Fruit fly (Drosophila melanogaster) whole organism, prepupa: ENCODE data around the gene PpV.
A peak's percentile ranks its signal among the peaks of the same experiment; 100 is the strongest.

Source experiments
- Blimp-1 ChIP-seq: fragments of 200-800 bp; sonication (Bioruptor generic); optimal IDR thresholded peaks from 3 replicates; lab custom pipeline; 2017; ENCODE audit warnings: missing biosample characterization, missing genetic modification characterization, mild to moderate bottlenecking, moderate library complexity, missing genetic modification reagents
- CG10631 ChIP-seq: fragments of 200-800 bp; sonication (Bioruptor generic); optimal IDR thresholded peaks from 2 replicates; lab custom pipeline; 2016; ENCODE audit warnings: missing biosample characterization, missing genetic modification characterization
- CG10669 ChIP-seq: fragments of 200-800 bp; sonication (Bioruptor generic); optimal IDR thresholded peaks from 3 replicates; lab custom pipeline; 2018; ENCODE audit warnings: missing biosample characterization, mild to moderate bottlenecking, missing genetic modification characterization, moderate library complexity
- CG11294 ChIP-seq: fragments of 200-800 bp; sonication (Bioruptor generic); IDR thresholded peaks from 2 replicates; pipeline ENCODE4 v1.3.6; 2022; ENCODE audit warnings: missing biosample characterization, missing genetic modification characterization
- CG15336 ChIP-seq: fragments of 200-800 bp; sonication (Bioruptor generic); IDR thresholded peaks from 2 replicates; pipeline ENCODE4 v1.3.6; 2022; ENCODE audit warnings: missing biosample characterization, missing genetic modification characterization
- CG1621 ChIP-seq: fragments of 200-800 bp; sonication (Bioruptor generic); optimal IDR thresholded peaks from 3 replicates; lab custom pipeline; 2018; ENCODE audit warnings: missing biosample characterization, mild to moderate bottlenecking, missing genetic modification characterization
- CG16779 ChIP-seq: fragments of 200-800 bp; sonication (Bioruptor generic); optimal IDR thresholded peaks from 3 replicates; lab custom pipeline; 2017; ENCODE audit warnings: missing biosample characterization, mild to moderate bottlenecking, missing genetic modification characterization
- CG3032 ChIP-seq: fragments of 200-800 bp; optimal IDR thresholded peaks from 2 replicates; lab custom pipeline; 2019; ENCODE audit warnings: missing biosample characterization, mild to moderate bottlenecking, missing genetic modification characterization, moderate library complexity
- CG31627 ChIP-seq: fragments of 200-800 bp; sonication (Bioruptor generic); optimal IDR thresholded peaks from 3 replicates; lab custom pipeline; 2016; ENCODE audit warnings: missing biosample characterization, missing genetic modification characterization
- CG3919 ChIP-seq: fragments of 200-800 bp; sonication (Bioruptor generic); optimal IDR thresholded peaks from 3 replicates; lab custom pipeline; 2016; ENCODE audit warnings: missing biosample characterization, missing genetic modification characterization
- CG4318 ChIP-seq: fragments of 200-800 bp; sonication (Bioruptor generic); optimal IDR thresholded peaks from 3 replicates; lab custom pipeline; 2017; ENCODE audit warnings: missing biosample characterization, mild to moderate bottlenecking, missing genetic modification characterization
- CG7368 ChIP-seq: fragments of 200-800 bp; sonication (Bioruptor generic); optimal IDR thresholded peaks from 3 replicates; lab custom pipeline; 2016; ENCODE audit warnings: missing biosample characterization, missing genetic modification characterization
- CG8632 ChIP-seq: fragments of 200-800 bp; sonication (Bioruptor generic); optimal IDR thresholded peaks from 3 replicates; lab custom pipeline; 2016; ENCODE audit warnings: missing biosample characterization, missing genetic modification characterization
- CG9139 ChIP-seq: fragments of 200-800 bp; sonication (Bioruptor generic); optimal IDR thresholded peaks from 3 replicates; lab custom pipeline; 2017; ENCODE audit warnings: missing biosample characterization, mild to moderate bottlenecking, missing genetic modification characterization
- Eip93F ChIP-seq: fragments of 200-800 bp; sonication (Bioruptor generic); optimal IDR thresholded peaks from 2 replicates; lab custom pipeline; 2016; ENCODE audit warnings: missing biosample characterization, mild to moderate bottlenecking, missing genetic modification characterization
- Ets21C ChIP-seq: fragments of 200-800 bp; sonication (Bioruptor generic); optimal IDR thresholded peaks from 3 replicates; lab custom pipeline; 2016; ENCODE audit warnings: missing biosample characterization, missing genetic modification characterization
- Ets96B ChIP-seq: fragments of 200-800 bp; optimal IDR thresholded peaks from 2 replicates; lab custom pipeline; 2019; ENCODE audit warnings: missing biosample characterization, mild to moderate bottlenecking, missing genetic modification characterization, moderate library complexity
- Gug ChIP-seq: fragments of 200-800 bp; sonication (Bioruptor generic); IDR thresholded peaks from 2 replicates; pipeline ENCODE4 v1.3.6; 2022; ENCODE audit warnings: missing biosample characterization, missing genetic modification characterization
- Hr39 ChIP-seq: fragments of 200-800 bp; sonication (Bioruptor generic); optimal IDR thresholded peaks from 2 replicates; lab custom pipeline; 2016; ENCODE audit warnings: missing biosample characterization, missing genetic modification characterization
- Lpt ChIP-seq: fragments of 200-800 bp; sonication (Bioruptor generic); optimal IDR thresholded peaks from 3 replicates; lab custom pipeline; 2016; ENCODE audit warnings: missing biosample characterization, missing genetic modification characterization
- Met ChIP-seq: fragments of 200-800 bp; sonication (Bioruptor generic); optimal IDR thresholded peaks from 3 replicates; lab custom pipeline; 2016; ENCODE audit warnings: missing biosample characterization, missing genetic modification characterization
- OdsH ChIP-seq: fragments of 200-800 bp; sonication (Bioruptor generic); optimal IDR thresholded peaks from 3 replicates; lab custom pipeline; 2016; ENCODE audit warnings: missing biosample characterization, missing genetic modification characterization
- Smox ChIP-seq: fragments of 200-800 bp; sonication (Bioruptor generic); optimal IDR thresholded peaks from 3 replicates; lab custom pipeline; 2016; ENCODE audit warnings: missing biosample characterization, missing genetic modification characterization
- Sox102F ChIP-seq: fragments of 200-800 bp; sonication (Bioruptor generic); optimal IDR thresholded peaks from 2 replicates; lab custom pipeline; 2016; ENCODE audit warnings: missing biosample characterization, mild to moderate bottlenecking, missing genetic modification characterization
- Sox14 ChIP-seq: fragments of 200-800 bp; sonication (Bioruptor generic); optimal IDR thresholded peaks from 3 replicates; lab custom pipeline; 2016; ENCODE audit warnings: missing biosample characterization, missing genetic modification characterization
- achi ChIP-seq: fragments of 200-800 bp; sonication (Bioruptor generic); optimal IDR thresholded peaks from 3 replicates; lab custom pipeline; 2016; ENCODE audit warnings: missing biosample characterization, missing genetic modification characterization
- acj6 ChIP-seq: fragments of 200-800 bp; sonication (Bioruptor generic); optimal IDR thresholded peaks from 3 replicates; lab custom pipeline; 2016; ENCODE audit warnings: missing biosample characterization, missing genetic modification characterization
- dac ChIP-seq: fragments of 200-800 bp; sonication (Bioruptor generic); optimal IDR thresholded peaks from 2 replicates; lab custom pipeline; 2017; ENCODE audit warnings: missing biosample characterization, mild to moderate bottlenecking, missing genetic modification characterization
- eg ChIP-seq: fragments of 200-800 bp; sonication (Bioruptor generic); IDR thresholded peaks from 3 replicates; pipeline ENCODE4 v1.3.6; 2022; ENCODE audit warnings: missing biosample characterization, missing genetic modification characterization
- esn ChIP-seq: fragments of 200-800 bp; sonication (Bioruptor generic); optimal IDR thresholded peaks from 2 replicates; lab custom pipeline; 2016; ENCODE audit warnings: missing biosample characterization, mild to moderate bottlenecking, missing genetic modification characterization, moderate library complexity
- fd59A ChIP-seq: fragments of 200-800 bp; sonication (Bioruptor generic); optimal IDR thresholded peaks from 2 replicates; lab custom pipeline; 2017; ENCODE audit warnings: missing biosample characterization, mild to moderate bottlenecking, missing genetic modification characterization, missing genetic modification reagents
- fd85E ChIP-seq: fragments of 200-800 bp; sonication (Bioruptor generic); optimal IDR thresholded peaks from 3 replicates; lab custom pipeline; 2016; ENCODE audit warnings: missing biosample characterization, missing genetic modification characterization
- fkh ChIP-seq: fragments of 200-800 bp; sonication (Bioruptor generic); optimal IDR thresholded peaks from 3 replicates; lab custom pipeline; 2017; ENCODE audit warnings: missing biosample characterization, mild to moderate bottlenecking, missing genetic modification characterization, moderate library complexity
- lz ChIP-seq: fragments of 200-800 bp; sonication (Bioruptor generic); optimal IDR thresholded peaks from 3 replicates; lab custom pipeline; 2016; ENCODE audit warnings: missing biosample characterization, missing genetic modification characterization
- net ChIP-seq: fragments of 200-800 bp; sonication (Bioruptor generic); optimal IDR thresholded peaks from 3 replicates; lab custom pipeline; 2016; ENCODE audit warnings: missing biosample characterization, missing genetic modification characterization
- pdm3 ChIP-seq: fragments of 200-800 bp; sonication (Bioruptor generic); optimal IDR thresholded peaks from 3 replicates; lab custom pipeline; 2016; ENCODE audit warnings: missing biosample characterization, missing genetic modification characterization
- salr ChIP-seq, 2 experiments: fragments of 200-800 bp; sonication (Bioruptor generic); optimal IDR thresholded peaks; 3 replicates each; lab custom pipeline; 2016 to 2018; ENCODE audit warnings: missing biosample characterization in 2 of 2, missing genetic modification characterization in 2 of 2, mild to moderate bottlenecking in 1 of 2
- spab ChIP-seq: fragments of 200-800 bp; sonication (Bioruptor generic); optimal IDR thresholded peaks from 2 replicates; lab custom pipeline; 2017; ENCODE audit warnings: missing biosample characterization, mild to moderate bottlenecking, missing genetic modification characterization, missing genetic modification reagents
- ss ChIP-seq, 2 experiments: fragments of 200-800 bp; sonication (Bioruptor generic); optimal IDR thresholded peaks; 2 replicates in 1 of 2; 3 replicates in 1 of 2; lab custom pipeline; 2017 to 2018; ENCODE audit warnings: mild to moderate bottlenecking in 2 of 2, missing biosample characterization in 2 of 2, missing genetic modification characterization in 2 of 2, moderate library complexity in 1 of 2
- svp ChIP-seq: fragments of 200-800 bp; sonication (Bioruptor generic); peaks from one replicate; lab custom pipeline; 2016; ENCODE audit warnings: missing biosample characterization, missing genetic modification characterization
- topi ChIP-seq: fragments of 200-800 bp; sonication (Bioruptor generic); optimal IDR thresholded peaks from 3 replicates; lab custom pipeline; 2016; ENCODE audit warnings: missing biosample characterization, missing genetic modification characterization
- vri ChIP-seq: fragments of 200-800 bp; sonication (Bioruptor generic); optimal IDR thresholded peaks from 3 replicates; lab custom pipeline; 2016; ENCODE audit warnings: missing biosample characterization, mild to moderate bottlenecking, missing genetic modification characterization

Gene PpV

dm6 chrX:6351917-6352768, 20.6 kb downstream of the PpV start (continued):
- TF ChIP-seq dac (GFP tag; lab: Kevin White, UChicago), result no peak
- no peak for TF ChIP-seq Gug (GFP tag; lab: Robert Waterston, UW)
- no peak for TF ChIP-seq CG10669 (GFP tag; lab: Kevin White, UChicago)
- TF ChIP-seq Ets21C (GFP tag; lab: Kevin White, UChicago), result no peak
- peak; percentile 6 for TF ChIP-seq achi
- peak; percentile 12 for TF ChIP-seq Lpt
- peak; percentile 9 for TF ChIP-seq acj6
- peak; percentile 35 for TF ChIP-seq CG3919 (GFP tag; lab: Kevin White, UChicago)
- no peak for TF ChIP-seq OdsH (GFP tag; lab: Kevin White, UChicago)
- no peak for TF ChIP-seq fd59A (GFP tag; lab: Kevin White, UChicago)
- no peak for TF ChIP-seq CG9139 (GFP tag; lab: Kevin White, UChicago)
- TF ChIP-seq Smox (GFP tag; lab: Kevin White, UChicago), result peak; percentile 32
- no peak for TF ChIP-seq CG11294 (GFP tag; lab: Robert Waterston, UW)
- TF ChIP-seq esn (GFP tag; lab: Kevin White, UChicago), result peak; percentile 12
- no peak for TF ChIP-seq spab (GFP tag; lab: Kevin White, UChicago)
- TF ChIP-seq CG3032 (tag; lab: Kevin White, UChicago), result no peak
- TF ChIP-seq net, result no peak
- TF ChIP-seq Sox14 (GFP tag; lab: Kevin White, UChicago), result no peak
- TF ChIP-seq CG4318 (GFP tag; lab: Kevin White, UChicago), result no peak
- TF ChIP-seq vri, result peak; percentile 53

- TF ChIP-seq CG8632 (GFP tag; lab: Kevin White, UChicago), result no peak
- no peak for TF ChIP-seq CG15336 (GFP tag; lab: Robert Waterston, UW)
- peak; percentile 34 for TF ChIP-seq vri
- TF ChIP-seq achi, result peak; percentile 52
- TF ChIP-seq Gug (GFP tag; lab: Robert Waterston, UW), result no peak
- peak; percentile 51 for TF ChIP-seq svp (GFP tag; lab: Kevin White, UChicago)
- TF ChIP-seq, all 60 proteins: peak for 3
Observed at dm6 chrX:6350213-6350679, 22.5 kb downstream of the PpV start, which contains the start of the genes ND-B16.6 and kdn. Gene ND-B16.6 (minus strand): TSS chrX:6350401. Gene kdn (plus strand): TSS chrX:6350629.

dm6 chrX:6349231-6349630, 23.5 kb downstream of the PpV start:
- TF ChIP-seq vri (no peak), eg (GFP tag; lab: Robert Waterston, UW) (no peak), Blimp-1 (no peak), salr (GFP tag; optimal IDR thresholded peaks at IDR 0.05; lab: Kevin White, UChicago) (no peak), Met (GFP tag; lab: Kevin White, UChicago) (no peak), CG31627 (GFP tag; lab: Kevin White, UChicago) (no peak), achi (no peak), acj6 (no peak), Gug (GFP tag; lab: Robert Waterston, UW) (no peak), CG7368 (GFP tag; lab: Kevin White, UChicago) (no peak)

dm6 chrX:6346926-6347367, 25.8 kb downstream of the PpV start, which contains the start of gene CG3847:
Gene CG3847 (plus strand): TSS chrX:6347103.
- no peak for TF ChIP-seq CG1621
- peak; percentile 7 for TF ChIP-seq acj6
- TF ChIP-seq CG10631 (GFP tag; lab: Kevin White, UChicago), result no peak
- TF ChIP-seq Ets96B, result no peak
- no peak for TF ChIP-seq Eip93F
- peak; percentile 25 for TF ChIP-seq pdm3
- no peak for TF ChIP-seq Smox (GFP tag; lab: Kevin White, UChicago)
- no peak for TF ChIP-seq CG16779 (tag; lab: Kevin White, UChicago)
- no peak for TF ChIP-seq fd85E
- no peak for TF ChIP-seq topi (GFP tag; lab: Kevin White, UChicago)
- TF ChIP-seq Hr39 (GFP tag; lab: Kevin White, UChicago), result peak; percentile 41
- no peak for TF ChIP-seq fd59A (GFP tag; lab: Kevin White, UChicago)
- TF ChIP-seq fkh, result peak; percentile 46
- peak; percentile 14 for TF ChIP-seq lz (GFP tag; lab: Kevin White, UChicago)
- TF ChIP-seq CG9139 (GFP tag; lab: Kevin White, UChicago), result peak; percentile 12
- peak; percentile 2 to 37 for TF ChIP-seq ss (GFP tag; optimal IDR thresholded peaks at IDR 0.05; lab: Kevin White, UChicago)
- TF ChIP-seq CG4318 (GFP tag; lab: Kevin White, UChicago), result no peak
- TF ChIP-seq Met (GFP tag; lab: Kevin White, UChicago), result peak; percentile 14
- no peak for TF ChIP-seq Sox102F (GFP tag; lab: Kevin White, UChicago)
- peak; percentile 13 for TF ChIP-seq achi
- TF ChIP-seq vri, result peak; percentile 13
- peak; percentile 76 for TF ChIP-seq svp (GFP tag; lab: Kevin White, UChicago)
- peak; percentile 46 for TF ChIP-seq esn (GFP tag; lab: Kevin White, UChicago)
- TF ChIP-seq CG8632 (GFP tag; lab: Kevin White, UChicago), result no peak
- TF ChIP-seq CG7368 (GFP tag; lab: Kevin White, UChicago), result no peak
